Worm (Caenorhabditis elegans) whole organism, late embryonic: ENCODE data around the gene C53C11.4.

Experiments
- ama-1 ChIP-seq: fragments of 150-350 bp; optimal IDR thresholded peaks from 2 replicates; lab custom pipeline; 2014
- ceh-30 ChIP-seq: fragments of 150-350 bp; optimal IDR thresholded peaks from 2 replicates; lab custom pipeline; 2014; ENCODE audit warnings: missing biosample characterization, missing genetic modification characterization
- fkh-10 ChIP-seq: fragments of 150-350 bp; optimal IDR thresholded peaks from 2 replicates; lab custom pipeline; 2014; ENCODE audit warnings: missing biosample characterization, missing genetic modification reagents, missing genetic modification characterization
- pag-3 ChIP-seq: sonication (generic microtip); optimal IDR thresholded peaks from 2 replicates; lab custom pipeline; 2016; ENCODE audit warnings: missing compliant biosample characterization, missing genetic modification characterization, borderline replicate concordance
- unc-3 ChIP-seq, 2 experiments: fragments of 200-800 bp in 1 of 2; sonication (Bioruptor generic) in 1 of 2; sonication (generic microtip) in 1 of 2; conservative IDR thresholded peaks in 1 of 2; optimal IDR thresholded peaks in 1 of 2; 2 replicates each; pipeline versions ENCODE4 v1.3.6 to Lab custom; 2016 to 2022; ENCODE audit warnings: missing compliant biosample characterization in 2 of 2, missing genetic modification characterization in 2 of 2, missing genetic modification reagents in 1 of 2

ce11 chrX:17352098-17352497 is 41.4 kb downstream of the C53C11.4 start:
- no peak for TF ChIP-seq fkh-10 (GFP tag; lab: Kevin White, UChicago)
- no peak for TF ChIP-seq pag-3 (tag; lab: Kevin White, UChicago)
- TF ChIP-seq unc-3 (GFP tag; conservative IDR thresholded peaks at IDR 0.05; lab: Robert Waterston, UW) = no peak
- TF ChIP-seq unc-3 (tag; optimal IDR thresholded peaks at IDR 0.05; lab: Kevin White, UChicago) = no peak
- TF ChIP-seq ceh-30 (tag; lab: Kevin White, UChicago) = no peak
- no peak for TF ChIP-seq ama-1
